Worm (Caenorhabditis elegans) whole organism, L2 larva: ENCODE results near the gene F41F3.3.

Source experiments
- ceh-82 ChIP-seq: fragments of 150-350 bp; optimal IDR thresholded peaks from 2 replicates; lab custom pipeline; 2014; ENCODE audit warnings: missing biosample characterization, missing genetic modification characterization
- mdl-1 ChIP-seq, 2 experiments: fragments of 150-350 bp in 1 of 2; sonication (generic microtip) in 1 of 2; optimal IDR thresholded peaks; 2 replicates each; lab custom pipeline; 2017; ENCODE audit warnings: missing biosample characterization in 2 of 2, missing genetic modification characterization in 2 of 2
- sem-4 ChIP-seq: fragments of 150-350 bp; optimal IDR thresholded peaks from 2 replicates; lab custom pipeline; 2014; ENCODE audit warnings: missing biosample characterization, missing genetic modification reagents, missing genetic modification characterization
- unc-62 ChIP-seq: fragments of 150-350 bp; optimal IDR thresholded peaks from 2 replicates; lab custom pipeline; 2014; ENCODE audit warnings: missing biosample characterization, missing genetic modification reagents, missing genetic modification characterization

DNA sequence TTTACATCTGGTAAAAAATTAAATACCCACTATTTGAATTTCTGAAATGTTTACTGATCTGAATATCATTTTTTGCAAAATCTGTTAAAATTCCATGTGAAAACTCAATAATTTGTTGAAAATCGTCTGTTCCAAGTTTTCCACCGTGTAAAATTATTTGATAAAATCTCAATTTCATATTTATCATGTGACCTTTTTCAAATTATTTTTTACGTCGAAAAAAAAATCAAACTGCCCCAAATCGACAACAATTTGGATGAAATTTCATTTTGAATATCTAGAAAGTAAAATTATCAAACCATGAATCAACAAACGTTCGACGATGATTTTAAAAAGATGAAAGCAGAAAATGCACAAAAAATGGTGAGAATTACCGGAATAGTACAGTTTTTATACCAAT lies 7.1 kb upstream of the F41F3.3 start, which contains the start of gene F41F3.9:
- TF ChIP-seq unc-62 (GFP tag; lab: Kevin White, UChicago) (no peak), sem-4 (no peak), mdl-1 (tag; optimal IDR thresholded peaks at IDR 0.05; lab: Kevin White, UChicago) (no peak), ceh-82 (tag; lab: Kevin White, UChicago) (no peak)
